Fruit fly (Drosophila melanogaster): ENCODE data around the gene CG6770.

The CG6770 gene

dm6 chr2L:12065683-12066386, 19.9 kb upstream of the CG6770 start (continued):
- TF ChIP-seq CG17385 (GFP tag; optimal IDR thresholded peaks at IDR 0.05) (peak; percentile 9), CG18262 (tag; optimal IDR thresholded peaks at IDR 0.05) (peak; percentile 79), gcm (GFP tag; optimal IDR thresholded peaks at IDR 0.05) (peak; percentile 52), CG4404 (GFP tag; IDR thresholded peaks at IDR 0.05) (0 out of 2 replicates have a peak, but pooled peaks have one; percentile 39), en (GFP tag; optimal IDR thresholded peaks at IDR 0.05) (no peak), CG30020 (tag; optimal IDR thresholded peaks at IDR 0.05) (peak; percentile 13), CoRest (tag; optimal IDR thresholded peaks at IDR 0.05) (peak; percentile 48), Chrac-16 (GFP tag; optimal IDR thresholded peaks at IDR 0.05) (peak; percentile 12), Trl (optimal IDR thresholded peaks at IDR 0.05) (peak in 1 of 2 experiments; percentile 39), Trl (GFP tag; optimal IDR thresholded peaks at IDR 0.05) (no peak), jumu (GFP tag; optimal IDR thresholded peaks at IDR 0.05) (no peak), CG4854 (GFP tag; optimal IDR thresholded peaks at IDR 0.05) (no peak), cad (GFP tag; optimal IDR thresholded peaks at IDR 0.05) (peak; percentile 53), Optix (GFP tag; IDR thresholded peaks at IDR 0.05) (no peak), D19A (tag; optimal IDR thresholded peaks at IDR 0.05) (peak; percentile 55), YL-1 (GFP tag; optimal IDR thresholded peaks at IDR 0.05) (no peak), Drgx (GFP tag; IDR thresholded peaks at IDR 0.05) (peak; percentile 94), zen (tag; optimal IDR thresholded peaks at IDR 0.05) (peak; percentile 5), az2 (GFP tag; optimal IDR thresholded peaks at IDR 0.05) (peak; percentile 32), CG31441 (GFP tag; IDR thresholded peaks at IDR 0.05) (peak; percentile 68), Lim3 (GFP tag; IDR thresholded peaks at IDR 0.05) (no peak), CG10147 (GFP tag; optimal IDR thresholded peaks at IDR 0.05) (no peak), trem (tag; optimal IDR thresholded peaks at IDR 0.05) (peak; percentile 23), CG17359 (tag; optimal IDR thresholded peaks at IDR 0.05) (peak; percentile 30), Oli (tag; optimal IDR thresholded peaks at IDR 0.05) (peak; percentile 17), D (optimal IDR thresholded peaks at IDR 0.05) (no peak), D (GFP tag; optimal IDR thresholded peaks at IDR 0.05) (peak; percentile 46), Asciz (GFP tag; optimal IDR thresholded peaks at IDR 0.05) (peak; percentile 27), CG17361 (GFP tag; IDR thresholded peaks at IDR 0.05) (peak; percentile 63), CG9727 (GFP tag; optimal IDR thresholded peaks at IDR 0.05) (peak; percentile 64), CG3163 (GFP tag; optimal IDR thresholded peaks at IDR 0.05) (peak; percentile 71), CG33557 (GFP tag; optimal IDR thresholded peaks at IDR 0.05) (peak; percentile 78), Dref (GFP tag; IDR thresholded peaks at IDR 0.05) (no peak), CG14710 (tag; optimal IDR thresholded peaks at IDR 0.05) (peak; percentile 71), Dip2 (GFP tag; IDR thresholded peaks at IDR 0.05) (no peak), CG16815 (GFP tag; optimal IDR thresholded peaks at IDR 0.05) (peak; percentile 33), CG15601 (tag; optimal IDR thresholded peaks at IDR 0.05) (peak; percentile 58), CG7372 (GFP tag; IDR thresholded peaks at IDR 0.05) (no peak), CG18476 (GFP tag; optimal IDR thresholded peaks at IDR 0.05) (peak; percentile 92), lola (GFP tag; optimal IDR thresholded peaks at IDR 0.05) (peak in 1 of 3 experiments; percentile 74), CG7963 (GFP tag; IDR thresholded peaks at IDR 0.05; ENCODE audit: partially characterized antibody) (no peak), sim (GFP tag; IDR thresholded peaks at IDR 0.05) (no peak), Ssrp (tag; optimal IDR thresholded peaks at IDR 0.05) (peak; percentile 49), CG8924 (tag; optimal IDR thresholded peaks at IDR 0.05) (peak; percentile 53), Nf-YB (GFP tag; optimal IDR thresholded peaks at IDR 0.05) (peak; percentile 42), Blimp-1 (GFP tag; optimal IDR thresholded peaks at IDR 0.05) (peak; percentile 90), CG4424 (GFP tag; optimal IDR thresholded peaks at IDR 0.05) (peak; percentile 26), CG10267 (tag; optimal IDR thresholded peaks at IDR 0.05) (peak; percentile 64), Hr3 (GFP tag; optimal IDR thresholded peaks at IDR 0.05) (peak; percentile 24), CG17802 (tag; optimal IDR thresholded peaks at IDR 0.05) (no peak)
